Worm (Caenorhabditis elegans) whole organism, L2 larva: ENCODE data around the gene H12D21.11.

Source experiments
- dmd-4 ChIP-seq: sonication (generic microtip); optimal IDR thresholded peaks from 2 replicates; lab custom pipeline; 2017; ENCODE audit warnings: missing biosample characterization, missing genetic modification characterization
- lin-13 ChIP-seq: fragments of 150-350 bp; optimal IDR thresholded peaks from 2 replicates; lab custom pipeline; 2014; ENCODE audit warnings: missing biosample characterization, missing genetic modification reagents, missing genetic modification characterization
- lin-39 ChIP-seq: fragments of 150-350 bp; optimal IDR thresholded peaks from 2 replicates; lab custom pipeline; 2014; ENCODE audit warnings: missing biosample characterization, missing genetic modification reagents, missing genetic modification characterization
- nhr-12 ChIP-seq: fragments of 150-350 bp; optimal IDR thresholded peaks from 2 replicates; lab custom pipeline; 2014; ENCODE audit warnings: missing biosample characterization, missing genetic modification characterization
- nhr-77 ChIP-seq: fragments of 150-350 bp; optimal IDR thresholded peaks from 2 replicates; lab custom pipeline; 2014; ENCODE audit warnings: missing biosample characterization, missing genetic modification characterization
- ztf-11 ChIP-seq: sonication (generic microtip); optimal IDR thresholded peaks from 2 replicates; lab custom pipeline; 2017; ENCODE audit warnings: missing biosample characterization, missing genetic modification characterization

DNA sequence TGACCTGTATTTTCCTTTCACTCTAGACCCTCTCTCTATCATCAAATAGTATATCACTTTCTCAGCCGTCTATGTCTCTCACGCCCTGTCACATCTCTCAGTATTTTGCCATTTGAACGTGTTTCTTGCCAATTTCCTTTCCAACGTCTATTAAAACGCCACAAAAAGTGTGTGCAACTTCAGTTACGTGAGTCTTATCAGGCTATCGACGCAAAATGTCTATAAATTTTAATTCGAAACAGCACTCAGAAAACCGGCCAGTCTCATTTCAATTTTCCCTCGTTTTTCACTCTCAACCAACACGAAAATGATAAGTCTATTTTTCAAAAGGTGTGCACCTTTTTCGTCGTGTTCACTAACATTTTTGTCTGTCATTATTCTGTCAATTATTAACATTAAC, 20.1 kb upstream of the H12D21.11 start, which contains the start of gene mpst-3:
- TF ChIP-seq dmd-4 (no peak), nhr-77 (tag; lab: Kevin White, UChicago) (no peak), ztf-11 (tag; lab: Kevin White, UChicago) (no peak), nhr-12 (tag; lab: Kevin White, UChicago) (no peak), lin-13 (no peak), lin-39 (tag; lab: Kevin White, UChicago) (no peak)
